Fruit fly (Drosophila melanogaster) whole organism, embryonic: Measurements from ENCODE around the gene Mst89B.
A peak's percentile ranks its signal among the peaks of the same experiment; 100 is the strongest.

ENCODE experiments used
- Antp ChIP-seq: fragments of 200-800 bp; sonication (Bioruptor generic); optimal IDR thresholded peaks from 3 replicates; lab custom pipeline; 2016; ENCODE audit warnings: missing biosample characterization, missing genetic modification characterization
- Asciz ChIP-seq: fragments of 200-800 bp; sonication (Bioruptor generic); optimal IDR thresholded peaks from 2 replicates; lab custom pipeline; 2017; ENCODE audit warnings: missing biosample characterization, mild to moderate bottlenecking, missing genetic modification characterization, missing genetic modification reagents
- Awh ChIP-seq: fragments of 200-800 bp; sonication (Bioruptor generic); IDR thresholded peaks from 2 replicates; pipeline ENCODE4, ENCODE4 v1.3.6; 2022; ENCODE audit warnings: missing biosample characterization, missing genetic modification characterization
- BtbVII ChIP-seq: fragments of 200-800 bp; sonication (Bioruptor generic); optimal IDR thresholded peaks from 3 replicates; lab custom pipeline; 2017; ENCODE audit warnings: missing biosample characterization, mild to moderate bottlenecking, missing genetic modification characterization
- C15 ChIP-seq: fragments of 200-800 bp; sonication (Bioruptor generic); IDR thresholded peaks from 3 replicates; pipeline ENCODE4 v1.3.6; 2022; ENCODE audit warnings: missing biosample characterization, missing genetic modification characterization
- CG10209 ChIP-seq: fragments of 200-800 bp; sonication (Bioruptor generic); optimal IDR thresholded peaks from 3 replicates; lab custom pipeline; 2017; ENCODE audit warnings: missing biosample characterization, mild to moderate bottlenecking, missing genetic modification characterization, missing genetic modification reagents
- CG1024 ChIP-seq: fragments of 200-800 bp; sonication (Bioruptor generic); IDR thresholded peaks from 2 replicates; pipeline ENCODE4 v1.3.6; 2022; ENCODE audit warnings: missing biosample characterization, missing genetic modification characterization
- CG10267 ChIP-seq: fragments of 200-800 bp; sonication (Bioruptor generic); optimal IDR thresholded peaks from 2 replicates; lab custom pipeline; 2018; ENCODE audit warnings: missing biosample characterization, mild to moderate bottlenecking, missing genetic modification characterization, moderate library complexity
- CG17359 ChIP-seq: fragments of 200-800 bp; sonication (Bioruptor generic); optimal IDR thresholded peaks from 3 replicates; lab custom pipeline; 2018; ENCODE audit warnings: missing biosample characterization, mild to moderate bottlenecking, missing genetic modification characterization, moderate library complexity
- CG17568 ChIP-seq: fragments of 200-800 bp; sonication (Bioruptor generic); optimal IDR thresholded peaks from 2 replicates; lab custom pipeline; 2018; ENCODE audit warnings: missing biosample characterization, mild to moderate bottlenecking, missing genetic modification characterization, moderate library complexity
- CG2202 ChIP-seq: fragments of 200-800 bp; sonication (Bioruptor generic); optimal IDR thresholded peaks from 2 replicates; lab custom pipeline; 2018; ENCODE audit warnings: missing biosample characterization, mild to moderate bottlenecking, missing genetic modification characterization
- CG30431 ChIP-seq: fragments of 200-800 bp; sonication (Bioruptor generic); optimal IDR thresholded peaks from 2 replicates; lab custom pipeline; 2017; ENCODE audit warnings: missing biosample characterization, missing genetic modification characterization
- CG34224 ChIP-seq: fragments of 200-800 bp; sonication (Bioruptor generic); IDR thresholded peaks from 3 replicates; pipeline ENCODE4 v1.3.6; 2022; ENCODE audit warnings: missing biosample characterization, missing genetic modification characterization; ENCODE audit not compliant: partially characterized antibody
- CG4328 ChIP-seq: fragments of 200-800 bp; sonication (Bioruptor generic); optimal IDR thresholded peaks from 3 replicates; lab custom pipeline; 2017; ENCODE audit warnings: missing biosample characterization, missing genetic modification reagents, missing genetic modification characterization
- CG8765 ChIP-seq: fragments of 200-800 bp; sonication (Bioruptor generic); IDR thresholded peaks from 2 replicates; pipeline ENCODE4 v1.3.6; 2022; ENCODE audit warnings: missing biosample characterization, missing genetic modification characterization
- CG9609 ChIP-seq: fragments of 200-800 bp; sonication (Bioruptor generic); optimal IDR thresholded peaks from 3 replicates; lab custom pipeline; 2016; ENCODE audit warnings: missing biosample characterization, missing genetic modification characterization
- Dfd ChIP-seq, 2 experiments: fragments of >200 bp; optimal IDR thresholded peaks; 2 replicates each; lab custom pipeline; 2017; ENCODE audit warnings: missing biosample characterization in 2 of 2, missing genetic modification characterization in 2 of 2
- Drgx ChIP-seq: fragments of 200-800 bp; sonication (Bioruptor generic); IDR thresholded peaks from 2 replicates; pipeline ENCODE4 v1.3.6; 2022; ENCODE audit warnings: missing biosample characterization, missing genetic modification characterization
- E2f1 ChIP-seq: fragments of 200-800 bp; sonication (Bioruptor generic); IDR thresholded peaks from 2 replicates; pipeline ENCODE4 v1.3.6; 2022; ENCODE audit warnings: missing biosample characterization, missing genetic modification characterization
- Fer1 ChIP-seq: fragments of 200-800 bp; sonication (Bioruptor generic); optimal IDR thresholded peaks from 2 replicates; lab custom pipeline; 2017; ENCODE audit warnings: missing biosample characterization, mild to moderate bottlenecking, missing genetic modification characterization
- HHEX ChIP-seq: fragments of 200-800 bp; sonication (Bioruptor generic); optimal IDR thresholded peaks from 3 replicates; lab custom pipeline; 2017; ENCODE audit warnings: missing biosample characterization, mild to moderate bottlenecking, missing genetic modification characterization, missing genetic modification reagents
- HmgZ ChIP-seq: fragments of 200-800 bp; sonication (Bioruptor generic); optimal IDR thresholded peaks from 2 replicates; lab custom pipeline; 2018; ENCODE audit warnings: missing biosample characterization, mild to moderate bottlenecking, missing genetic modification characterization
- Hr39 ChIP-seq: fragments of >200 bp; optimal IDR thresholded peaks from 2 replicates; lab custom pipeline; 2017
- Myb ChIP-seq: fragments of 200-800 bp; sonication (Bioruptor generic); optimal IDR thresholded peaks from 2 replicates; lab custom pipeline; 2016; ENCODE audit warnings: missing biosample characterization, missing genetic modification characterization
- NC2α ChIP-seq: fragments of 200-800 bp; sonication (Bioruptor generic); optimal IDR thresholded peaks from 2 replicates; lab custom pipeline; 2016; ENCODE audit warnings: missing biosample characterization, missing genetic modification characterization
- Pdp1 ChIP-seq, 2 experiments: fragments of 200-800 bp; sonication (Bioruptor generic); optimal IDR thresholded peaks; 3 replicates each; lab custom pipeline; 2016; ENCODE audit warnings: missing biosample characterization in 2 of 2, missing genetic modification characterization in 2 of 2, mild to moderate bottlenecking in 1 of 2, moderate library complexity in 1 of 2
- Rfx ChIP-seq: fragments of 200-800 bp; sonication (Bioruptor generic); IDR thresholded peaks from 2 replicates; pipeline ENCODE4 v1.3.6; 2022; ENCODE audit warnings: missing biosample characterization, missing genetic modification characterization
- Sox100B ChIP-seq: fragments of 200-800 bp; sonication (Bioruptor generic); optimal IDR thresholded peaks from 3 replicates; lab custom pipeline; 2018; ENCODE audit warnings: missing biosample characterization, mild to moderate bottlenecking, missing genetic modification characterization
- ara ChIP-seq: fragments of 200-800 bp; sonication (Bioruptor generic); IDR thresholded peaks from 2 replicates; pipeline ENCODE4 v1.3.6; 2022; ENCODE audit warnings: missing biosample characterization, missing genetic modification characterization
- cad ChIP-seq: fragments of >200 bp; optimal IDR thresholded peaks from 2 replicates; lab custom pipeline; 2017; ENCODE audit warnings: missing biosample characterization, missing genetic modification characterization
- cas ChIP-seq: fragments of 200-800 bp; sonication (Bioruptor generic); IDR thresholded peaks from 2 replicates; pipeline ENCODE4 v1.3.6; 2022; ENCODE audit warnings: missing biosample characterization, missing genetic modification characterization
- chinmo ChIP-seq: fragments of 200-800 bp; sonication (Bioruptor generic); IDR thresholded peaks from 4 replicates; pipeline ENCODE4 v1.3.6; 2022; ENCODE audit warnings: missing biosample characterization, missing genetic modification characterization; ENCODE audit not compliant: partially characterized antibody
- ci ChIP-seq: fragments of 200-800 bp; sonication (Bioruptor generic); IDR thresholded peaks from 3 replicates; pipeline ENCODE4 v1.3.6; 2022; ENCODE audit warnings: missing biosample characterization, missing genetic modification characterization
- dati ChIP-seq: fragments of 200-800 bp; sonication (Bioruptor generic); IDR thresholded peaks from 2 replicates; pipeline ENCODE4 v1.3.6; 2022; ENCODE audit warnings: missing biosample characterization, missing genetic modification characterization
- dmrt11E ChIP-seq: fragments of 200-800 bp; sonication (Bioruptor generic); optimal IDR thresholded peaks from 3 replicates; lab custom pipeline; 2018; ENCODE audit warnings: missing biosample characterization, mild to moderate bottlenecking, missing genetic modification characterization, moderate library complexity
- gro ChIP-seq: fragments of 200-800 bp; sonication (Bioruptor generic); optimal IDR thresholded peaks from 2 replicates; lab custom pipeline; 2016; ENCODE audit warnings: missing biosample characterization, missing genetic modification characterization
- hkb ChIP-seq, 2 experiments: fragments of 200-800 bp in 1 of 2; fragments of >200 bp in 1 of 2; sonication (Bioruptor generic) in 1 of 2; IDR thresholded peaks in 1 of 2; optimal IDR thresholded peaks in 1 of 2; 2 replicates each; pipeline versions ENCODE4 v1.3.6 to Lab custom; 2017 to 2022; ENCODE audit warnings: missing biosample characterization in 1 of 2, missing genetic modification characterization in 1 of 2
- kni ChIP-seq: fragments of 200-800 bp; sonication (Bioruptor generic); optimal IDR thresholded peaks from 3 replicates; lab custom pipeline; 2017; ENCODE audit warnings: mild to moderate bottlenecking, missing biosample characterization, missing genetic modification reagents, missing genetic modification characterization
- nmo ChIP-seq: fragments of 200-800 bp; sonication (Bioruptor generic); optimal IDR thresholded peaks from 2 replicates; lab custom pipeline; 2018; ENCODE audit warnings: missing biosample characterization, mild to moderate bottlenecking, missing genetic modification characterization, moderate library complexity
- pros ChIP-seq: fragments of 200-800 bp; sonication (Bioruptor generic); optimal IDR thresholded peaks from 3 replicates; lab custom pipeline; 2019; ENCODE audit warnings: missing biosample characterization, mild to moderate bottlenecking, missing genetic modification characterization, moderate library complexity
- ranshi ChIP-seq: fragments of 200-800 bp; sonication (Bioruptor generic); IDR thresholded peaks from 2 replicates; pipeline ENCODE4 v1.3.6; 2022; ENCODE audit warnings: missing biosample characterization, missing genetic modification characterization
- repo ChIP-seq: fragments of 200-800 bp; sonication (Bioruptor generic); optimal IDR thresholded peaks from 2 replicates; lab custom pipeline; 2016; ENCODE audit warnings: missing biosample characterization, missing genetic modification characterization
- rib ChIP-seq: fragments of 200-800 bp; sonication (Bioruptor generic); IDR thresholded peaks from 2 replicates; pipeline ENCODE4 v1.3.6; 2022; ENCODE audit warnings: missing biosample characterization, missing genetic modification characterization
- schlank ChIP-seq: fragments of 200-800 bp; sonication (Bioruptor generic); optimal IDR thresholded peaks from 2 replicates; lab custom pipeline; 2018; ENCODE audit warnings: missing biosample characterization, mild to moderate bottlenecking, missing genetic modification characterization
- scrt ChIP-seq: fragments of 200-800 bp; sonication (Bioruptor generic); optimal IDR thresholded peaks from 2 replicates; lab custom pipeline; 2018; ENCODE audit warnings: missing biosample characterization, mild to moderate bottlenecking, missing genetic modification characterization, moderate library complexity
- sens ChIP-seq: fragments of 200-800 bp; sonication (Bioruptor generic); peaks from one replicate; lab custom pipeline; 2016; ENCODE audit warnings: missing biosample characterization, missing genetic modification characterization
- seq ChIP-seq: fragments of 200-800 bp; sonication (Bioruptor generic); IDR thresholded peaks from 2 replicates; pipeline ENCODE4 v1.3.6; 2022; ENCODE audit warnings: missing biosample characterization, missing genetic modification characterization
- slou ChIP-seq: fragments of 200-800 bp; sonication (Bioruptor generic); optimal IDR thresholded peaks from 3 replicates; lab custom pipeline; 2016; ENCODE audit warnings: missing biosample characterization, missing genetic modification characterization
- sr ChIP-seq: fragments of 200-800 bp; sonication (Bioruptor generic); IDR thresholded peaks from 3 replicates; pipeline ENCODE4 v1.3.6; 2022; ENCODE audit warnings: missing biosample characterization, missing genetic modification characterization
- tll ChIP-seq, 2 experiments: fragments of 200-800 bp in 1 of 2; fragments of >200 bp in 1 of 2; sonication (Bioruptor generic) in 1 of 2; optimal IDR thresholded peaks; 2 replicates each; lab custom pipeline; 2017 to 2019; ENCODE audit warnings: missing biosample characterization in 2 of 2, missing genetic modification characterization in 2 of 2, mild to moderate bottlenecking in 1 of 2, moderate library complexity in 1 of 2
- trem ChIP-seq: fragments of 200-800 bp; optimal IDR thresholded peaks from 3 replicates; lab custom pipeline; 2019; ENCODE audit warnings: missing biosample characterization, mild to moderate bottlenecking, missing genetic modification characterization, moderate library complexity
- vvl ChIP-seq: fragments of 200-800 bp; sonication (Bioruptor generic); IDR thresholded peaks from 2 replicates; pipeline ENCODE4 v1.3.6; 2022; ENCODE audit warnings: missing biosample characterization, missing genetic modification characterization

The Mst89B gene

DNA sequence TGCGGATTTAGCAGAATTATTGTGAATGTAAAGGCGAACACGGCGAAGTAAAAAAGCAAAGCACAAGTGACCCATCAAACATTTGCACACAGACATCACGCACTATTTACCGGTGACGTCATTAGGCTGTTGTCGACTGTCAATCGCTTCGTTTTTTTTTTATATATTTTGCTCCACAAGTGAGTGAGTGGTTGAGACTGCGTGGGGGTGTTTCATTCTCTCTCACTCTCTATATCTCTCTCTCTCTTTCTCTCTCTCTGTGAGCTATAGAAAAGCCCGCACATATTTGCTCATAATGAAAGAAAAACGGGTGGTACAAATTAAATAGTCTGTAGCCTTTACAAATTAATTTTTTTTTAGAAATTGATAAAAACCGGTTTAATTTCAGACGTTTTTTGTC, 10.7 kb downstream of the Mst89B start:
- no peak for TF ChIP-seq Dfd (GFP tag; optimal IDR thresholded peaks at IDR 0.05; lab: Kevin White, UChicago)
- TF ChIP-seq schlank = no peak
- TF ChIP-seq chinmo (GFP tag; lab: Robert Waterston, UW) = 0 out of 4 replicates have a peak, but pooled peaks have one; percentile 35
- no peak for TF ChIP-seq vvl (GFP tag; lab: Robert Waterston, UW)
- TF ChIP-seq HHEX (GFP tag; lab: Kevin White, UChicago) = no peak
- no peak for TF ChIP-seq Myb (GFP tag; lab: Kevin White, UChicago)
- TF ChIP-seq cas (GFP tag; lab: Robert Waterston, UW) = no peak
- no peak for TF ChIP-seq Sox100B (GFP tag; lab: Kevin White, UChicago)
- no peak for TF ChIP-seq Antp (GFP tag; lab: Kevin White, UChicago)
- TF ChIP-seq tll (GFP tag; optimal IDR thresholded peaks at IDR 0.05; lab: Kevin White, UChicago) = no peak
- no peak for TF ChIP-seq CG9609
- TF ChIP-seq Drgx (GFP tag; lab: Robert Waterston, UW) = no peak
- TF ChIP-seq nmo (GFP tag; lab: Kevin White, UChicago) = no peak
- no peak for TF ChIP-seq CG8765 (GFP tag; lab: Robert Waterston, UW)
- TF ChIP-seq sens = peak; percentile 57
- no peak for TF ChIP-seq Hr39
- TF ChIP-seq ranshi (GFP tag; lab: Robert Waterston, UW) = no peak
- no peak for TF ChIP-seq E2f1 (GFP tag; lab: Robert Waterston, UW)
- TF ChIP-seq CG4328 (GFP tag; lab: Kevin White, UChicago) = no peak
- TF ChIP-seq CG2202 (tag; lab: Kevin White, UChicago) = no peak
- no peak for TF ChIP-seq CG17359
- no peak for TF ChIP-seq CG30431 (GFP tag; lab: Kevin White, UChicago)
- TF ChIP-seq ci (GFP tag; lab: Robert Waterston, UW) = no peak
- no peak for TF ChIP-seq hkb (optimal IDR thresholded peaks at IDR 0.05; lab: Kevin White, UChicago)
- TF ChIP-seq hkb (GFP tag; IDR thresholded peaks at IDR 0.05; lab: Robert Waterston, UW) = no peak
- no peak for TF ChIP-seq CG10267 (tag; lab: Kevin White, UChicago)
- TF ChIP-seq Awh (GFP tag; lab: Robert Waterston, UW) = 0 out of 2 replicates have a peak, but pooled peaks have one; percentile 8
- TF ChIP-seq Asciz = no peak
- TF ChIP-seq trem (tag; lab: Kevin White, UChicago) = no peak
- no peak for TF ChIP-seq repo (GFP tag; lab: Kevin White, UChicago)
- no peak for TF ChIP-seq ara (GFP tag; lab: Robert Waterston, UW)
- peak; percentile 8 for TF ChIP-seq pros (GFP tag; lab: Kevin White, UChicago)
- no peak for TF ChIP-seq dmrt11E
- TF ChIP-seq sr = peak; percentile 96
- no peak for TF ChIP-seq dati (GFP tag; lab: Robert Waterston, UW)
- no peak for TF ChIP-seq slou (GFP tag; lab: Kevin White, UChicago)
- TF ChIP-seq CG10209 (GFP tag; lab: Kevin White, UChicago) = no peak
- no peak for TF ChIP-seq kni (GFP tag; lab: Kevin White, UChicago)
- TF ChIP-seq NC2α (GFP tag; lab: Kevin White, UChicago) = no peak
- TF ChIP-seq gro (GFP tag; lab: Kevin White, UChicago) = peak; percentile 25
- TF ChIP-seq rib (GFP tag; lab: Robert Waterston, UW) = no peak
- no peak for TF ChIP-seq CG1024 (GFP tag; lab: Robert Waterston, UW)
- TF ChIP-seq cad (GFP tag; lab: Kevin White, UChicago) = no peak
- peak; percentile 34 for TF ChIP-seq BtbVII (GFP tag; lab: Kevin White, UChicago)
- no peak for TF ChIP-seq CG34224 (GFP tag; lab: Robert Waterston, UW)
- no peak for TF ChIP-seq C15 (GFP tag; lab: Robert Waterston, UW)
- TF ChIP-seq Rfx (GFP tag; lab: Robert Waterston, UW) = no peak
- 0 out of 2 replicates have a peak, but pooled peaks have one; percentile 14 for TF ChIP-seq seq (GFP tag; lab: Robert Waterston, UW)
- peak; percentile 68 for TF ChIP-seq scrt
- peak in 1 of 2 experiments; percentile 30 for TF ChIP-seq Pdp1 (GFP tag; optimal IDR thresholded peaks at IDR 0.05; lab: Kevin White, UChicago)
- TF ChIP-seq HmgZ (tag; lab: Kevin White, UChicago) = no peak
- no peak for TF ChIP-seq Fer1 (GFP tag; lab: Kevin White, UChicago)
- TF ChIP-seq CG17568 (GFP tag; lab: Kevin White, UChicago) = no peak
